Worm (Caenorhabditis elegans) whole organism, midembryonic: ENCODE results near the gene VC5.2.

Source experiments
- cog-1 ChIP-seq: sonication (generic microtip); optimal IDR thresholded peaks from 2 replicates; lab custom pipeline; 2016; ENCODE audit warnings: missing genetic modification characterization, missing compliant biosample characterization
- med-1 ChIP-seq: sonication (generic microtip); optimal IDR thresholded peaks from 2 replicates; lab custom pipeline; 2017; ENCODE audit warnings: missing genetic modification characterization, mild to moderate bottlenecking, missing compliant biosample characterization, antibody characterized with exemption, missing genetic modification reagents; ENCODE audit not compliant: insufficient read depth

- no peak for TF ChIP-seq med-1 (GFP tag; lab: Kevin White, UChicago)
- TF ChIP-seq cog-1 (tag; lab: Kevin White, UChicago): no peak
Measured at ce11 chrV:7123979-7124378, 38.2 kb downstream of the VC5.2 start.
